Fruit fly (Drosophila melanogaster) whole organism, wandering third instar larva: Measurements from ENCODE around the gene Agpat3.

ENCODE experiments used
- Abd-B ChIP-seq: fragments of >200 bp; optimal IDR thresholded peaks from 2 replicates; lab custom pipeline; 2017; ENCODE audit warnings: missing biosample characterization, missing genetic modification characterization
- CG32264 ChIP-seq: fragments of 200-800 bp; sonication (Bioruptor generic); optimal IDR thresholded peaks from 2 replicates; lab custom pipeline; 2016; ENCODE audit warnings: missing biosample characterization, missing genetic modification characterization
- CG9705 ChIP-seq: fragments of 200-800 bp; sonication (Bioruptor generic); optimal IDR thresholded peaks from 2 replicates; lab custom pipeline; 2018; ENCODE audit warnings: missing biosample characterization, mild to moderate bottlenecking, missing genetic modification characterization
- CrebA ChIP-seq: fragments of 200-800 bp; sonication (Bioruptor generic); optimal IDR thresholded peaks from 2 replicates; lab custom pipeline; 2016; ENCODE audit warnings: missing biosample characterization, mild to moderate bottlenecking, missing genetic modification characterization, borderline replicate concordance
- Dfd ChIP-seq: fragments of >200 bp; optimal IDR thresholded peaks from 2 replicates; lab custom pipeline; 2017; ENCODE audit warnings: missing biosample characterization, missing genetic modification characterization
- Dif ChIP-seq: fragments of 200-275, 200-300 bp; sonication (Bioruptor generic); optimal IDR thresholded peaks from 2 replicates; lab custom pipeline; 2018; ENCODE audit warnings: missing biosample characterization, missing genetic modification characterization; ENCODE audit not compliant: partially characterized antibody
- GATAd ChIP-seq: sonication (Bioruptor generic); optimal IDR thresholded peaks from 2 replicates; lab custom pipeline; 2016; ENCODE audit warnings: missing biosample characterization, missing genetic modification characterization
- HLH106 ChIP-seq: fragments of 200-800 bp; optimal IDR thresholded peaks from 3 replicates; lab custom pipeline; 2019; ENCODE audit warnings: missing biosample characterization, mild to moderate bottlenecking, missing genetic modification characterization, moderate library complexity
- Hnf4 ChIP-seq: fragments of 200-800 bp; sonication (Bioruptor generic); optimal IDR thresholded peaks from 2 replicates; lab custom pipeline; 2016; ENCODE audit warnings: missing biosample characterization, mild to moderate bottlenecking, missing genetic modification characterization
- Hr78 ChIP-seq: fragments of >200 bp; optimal IDR thresholded peaks from 2 replicates; lab custom pipeline; 2017; ENCODE audit warnings: missing biosample characterization, missing genetic modification characterization
- Hr83 ChIP-seq: fragments of 200-300 bp; sonication (Bioruptor generic); optimal IDR thresholded peaks from 2 replicates; lab custom pipeline; 2016; ENCODE audit warnings: missing biosample characterization, mild to moderate bottlenecking, missing genetic modification characterization, moderate library complexity; ENCODE audit not compliant: poor library complexity, severe bottlenecking
- Jra ChIP-seq: sonication (Bioruptor generic); optimal IDR thresholded peaks from 2 replicates; lab custom pipeline; 2016; ENCODE audit warnings: missing biosample characterization, missing genetic modification characterization
- Mio ChIP-seq: sonication (Bioruptor generic); optimal IDR thresholded peaks from 2 replicates; lab custom pipeline; 2016; ENCODE audit warnings: missing biosample characterization, missing genetic modification characterization
- Myc ChIP-seq: fragments of >200 bp; optimal IDR thresholded peaks from 2 replicates; lab custom pipeline; 2017
- N ChIP-seq: fragments of >200 bp; optimal IDR thresholded peaks from 2 replicates; lab custom pipeline; 2018; ENCODE audit warnings: missing biosample characterization, missing external identifiers, missing genetic modification characterization
- OdsH ChIP-seq: fragments of 200-800 bp; sonication (Bioruptor generic); optimal IDR thresholded peaks from 2 replicates; lab custom pipeline; 2016; ENCODE audit warnings: missing biosample characterization, mild to moderate bottlenecking, missing genetic modification characterization
- Rel ChIP-seq, 2 experiments: fragments of 200-800 bp; sonication (Bioruptor generic) in 1 of 2; optimal IDR thresholded peaks; 2 replicates in 1 of 2; 3 replicates in 1 of 2; lab custom pipeline; 2016 to 2019; ENCODE audit warnings: mild to moderate bottlenecking in 2 of 2, missing biosample characterization in 2 of 2, missing genetic modification characterization in 2 of 2, moderate library complexity in 1 of 2
- Sp1 ChIP-seq: fragments of 200-800 bp; sonication (Bioruptor generic); optimal IDR thresholded peaks from 3 replicates; lab custom pipeline; 2019; ENCODE audit warnings: missing biosample characterization, mild to moderate bottlenecking, missing genetic modification characterization, moderate library complexity
- Vsx2 ChIP-seq: fragments of 200-300, 225-300 bp; sonication (Bioruptor generic); optimal IDR thresholded peaks from 2 replicates; lab custom pipeline; 2018; ENCODE audit warnings: missing biosample characterization, missing genetic modification characterization; ENCODE audit not compliant: partially characterized antibody
- br ChIP-seq: fragments of 200-800 bp; sonication (Bioruptor generic); optimal IDR thresholded peaks from 2 replicates; lab custom pipeline; 2016; ENCODE audit warnings: missing biosample characterization, missing genetic modification characterization
- brk ChIP-seq: fragments of 200-800 bp; sonication (Bioruptor generic); optimal IDR thresholded peaks from 2 replicates; lab custom pipeline; 2016; ENCODE audit warnings: missing biosample characterization, mild to moderate bottlenecking, missing genetic modification characterization
- dl ChIP-seq, 2 experiments: fragments of 175-275, 200-275 bp in 1 of 2; fragments of 200-275 bp in 1 of 2; sonication (Bioruptor generic); optimal IDR thresholded peaks; lab custom pipeline; 2018; ENCODE audit warnings: mild to moderate bottlenecking in 2 of 2, missing biosample characterization in 2 of 2, missing genetic modification characterization in 2 of 2, moderate library complexity in 2 of 2; ENCODE audit not compliant: partially characterized antibody in 2 of 2, insufficient read depth in 1 of 2
- dmrt93B ChIP-seq: fragments of 200-800 bp; sonication (Bioruptor generic); optimal IDR thresholded peaks from 2 replicates; lab custom pipeline; 2018; ENCODE audit warnings: missing biosample characterization, mild to moderate bottlenecking, missing genetic modification characterization
- dsf ChIP-seq: sonication (Bioruptor generic); optimal IDR thresholded peaks from 2 replicates; lab custom pipeline; 2016; ENCODE audit warnings: missing biosample characterization, missing genetic modification characterization, borderline replicate concordance
- ey ChIP-seq: fragments of 200-800 bp; sonication (Bioruptor generic); optimal IDR thresholded peaks from 2 replicates; lab custom pipeline; 2016; ENCODE audit warnings: missing biosample characterization, missing genetic modification characterization
- foxo ChIP-seq, 2 experiments: fragments of 200-800 bp; sonication (Bioruptor generic); optimal IDR thresholded peaks; 2 replicates in 1 of 2; 3 replicates in 1 of 2; lab custom pipeline; 2016 to 2017; ENCODE audit warnings: missing biosample characterization in 2 of 2, missing genetic modification characterization in 2 of 2
- fru ChIP-seq: fragments of 200-800 bp; sonication (Bioruptor generic); optimal IDR thresholded peaks from 3 replicates; lab custom pipeline; 2016; ENCODE audit warnings: missing biosample characterization, mild to moderate bottlenecking, missing genetic modification characterization
- h ChIP-seq: fragments of 200-800 bp; sonication (Bioruptor generic); optimal IDR thresholded peaks from 3 replicates; lab custom pipeline; 2016; ENCODE audit warnings: missing biosample characterization, mild to moderate bottlenecking, missing genetic modification characterization
- jim ChIP-seq: fragments of 175-275, 200-325 bp; sonication (Bioruptor generic); optimal IDR thresholded peaks from 2 replicates; lab custom pipeline; 2016; ENCODE audit warnings: missing biosample characterization, mild to moderate bottlenecking, missing genetic modification characterization
- lola ChIP-seq: fragments of >200 bp; optimal IDR thresholded peaks from 2 replicates; lab custom pipeline; 2017; ENCODE audit warnings: missing biosample characterization, missing genetic modification characterization
- pan ChIP-seq: fragments of >200 bp; optimal IDR thresholded peaks from 2 replicates; lab custom pipeline; 2017
- psq ChIP-seq: fragments of 200-800 bp; sonication (Bioruptor generic); optimal IDR thresholded peaks from 3 replicates; lab custom pipeline; 2017; ENCODE audit warnings: missing biosample characterization, mild to moderate bottlenecking, missing genetic modification characterization, moderate library complexity
- rgr ChIP-seq: fragments of 200-800 bp; sonication (Bioruptor generic); optimal IDR thresholded peaks from 3 replicates; lab custom pipeline; 2016; ENCODE audit warnings: missing biosample characterization, mild to moderate bottlenecking, missing genetic modification characterization
- sage ChIP-seq: fragments of 200-800 bp; sonication (Bioruptor generic); optimal IDR thresholded peaks from 2 replicates; lab custom pipeline; 2016; ENCODE audit warnings: missing biosample characterization, mild to moderate bottlenecking, missing genetic modification characterization
- sv ChIP-seq: fragments of 200-800 bp; sonication (Bioruptor generic); optimal IDR thresholded peaks from 3 replicates; lab custom pipeline; 2016; ENCODE audit warnings: missing biosample characterization, missing genetic modification characterization
- tai ChIP-seq: sonication (Bioruptor generic); optimal IDR thresholded peaks from 2 replicates; lab custom pipeline; 2016; ENCODE audit warnings: missing biosample characterization, missing genetic modification characterization
- usp ChIP-seq: fragments of >200 bp; optimal IDR thresholded peaks from 2 replicates; lab custom pipeline; 2017; ENCODE audit warnings: missing biosample characterization, missing genetic modification characterization
- woc ChIP-seq: sonication (Bioruptor generic); optimal IDR thresholded peaks from 2 replicates; lab custom pipeline; 2016; ENCODE audit warnings: missing biosample characterization, mild to moderate bottlenecking, missing genetic modification characterization

Gene Agpat3

dm6 chr3L:16429451-16429850 is 43.7 kb upstream of the Agpat3 start:
- no peak for TF ChIP-seq jim
- TF ChIP-seq Myc (lab: Kevin White, UChicago): no peak
- no peak for TF ChIP-seq Jra (GFP tag; lab: Kevin White, UChicago)
- TF ChIP-seq HLH106 (tag; lab: Kevin White, UChicago): no peak
- TF ChIP-seq ey (GFP tag; lab: Kevin White, UChicago): no peak
- TF ChIP-seq dsf (GFP tag; lab: Kevin White, UChicago): no peak
- TF ChIP-seq CG32264 (GFP tag; lab: Kevin White, UChicago): no peak

- TF ChIP-seq Myc (lab: Kevin White, UChicago): peak; percentile 94
- TF ChIP-seq pan (lab: Kevin White, UChicago): no peak
- no peak for TF ChIP-seq CG9705
- TF ChIP-seq, all 38 proteins: peak for 1
These were observed 33.5 kb upstream of the Agpat3 start, which contains the start of the genes TyrRS and CG33158 for dm6 chr3L:16419059-16419773. TyrRS (minus strand) TSS chr3L:16419302. CG33158 (plus strand) TSS chr3L:16419597.

dm6 chr3L:16417024-16417423 is 31.3 kb upstream of the Agpat3 start, which contains the start of gene GluRS-m:
GluRS-m (minus strand) TSS chr3L:16417177.
- no peak for TF ChIP-seq Jra (GFP tag; lab: Kevin White, UChicago)
- no peak for TF ChIP-seq dl (GFP tag; optimal IDR thresholded peaks at IDR 0.05; lab: Kevin White, UChicago; ENCODE audit: insufficient read depth in 1 of 2, partially characterized antibody in 2 of 2)
- TF ChIP-seq br: no peak
- TF ChIP-seq h (GFP tag; lab: Kevin White, UChicago): no peak
- no peak for TF ChIP-seq CrebA (GFP tag; lab: Kevin White, UChicago)
- TF ChIP-seq jim: no peak
- TF ChIP-seq brk (GFP tag; lab: Kevin White, UChicago): no peak
- TF ChIP-seq OdsH (GFP tag; lab: Kevin White, UChicago): no peak
- no peak for TF ChIP-seq CG9705
- no peak for TF ChIP-seq tai (GFP tag; lab: Kevin White, UChicago)
- no peak for TF ChIP-seq lola (GFP tag; lab: Kevin White, UChicago)
- no peak for TF ChIP-seq pan (lab: Kevin White, UChicago)
- TF ChIP-seq Vsx2: no peak
- TF ChIP-seq, all 38 proteins: peak for 0

DNA sequence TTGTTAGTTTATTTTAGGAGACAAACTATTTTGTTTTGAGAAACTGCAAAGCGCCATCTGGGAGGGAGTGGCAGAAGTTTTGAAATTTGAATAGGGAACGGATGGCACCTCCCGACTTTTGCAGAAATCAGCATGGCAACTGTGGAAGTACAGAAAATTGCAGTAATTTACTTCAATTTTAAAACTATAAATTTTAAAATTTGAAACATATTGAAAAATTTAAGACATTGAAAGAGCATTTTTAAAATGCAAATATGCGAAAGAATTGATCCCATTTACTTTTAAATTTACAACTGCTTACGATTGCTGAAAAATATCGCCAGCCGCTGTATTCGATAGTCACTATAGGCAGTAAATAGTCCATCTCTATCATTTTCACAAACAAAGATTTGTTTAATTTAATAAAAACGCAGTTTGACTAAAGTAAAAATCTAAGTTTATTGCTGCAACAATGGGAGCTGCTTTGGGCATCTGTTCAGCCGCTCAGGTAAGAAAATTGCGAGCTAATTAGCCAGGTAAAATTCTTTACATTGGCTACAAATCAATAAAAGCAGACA is 26.7 kb upstream of the Agpat3 start, which contains the start of gene Serinc:
Gene Serinc (plus strand): TSS at position 329 of the 557 bp plus-strand sequence.
- TF ChIP-seq Dfd (no peak), Sp1 (GFP tag; lab: Kevin White, UChicago) (no peak), psq (peak; percentile 17), Hr78 (no peak), pan (lab: Kevin White, UChicago) (no peak), jim (peak; percentile 12), lola (GFP tag; lab: Kevin White, UChicago) (no peak), CG32264 (GFP tag; lab: Kevin White, UChicago) (no peak), tai (GFP tag; lab: Kevin White, UChicago) (no peak), dl (GFP tag; optimal IDR thresholded peaks at IDR 0.05; lab: Kevin White, UChicago; ENCODE audit: insufficient read depth in 1 of 2, partially characterized antibody in 2 of 2) (no peak), ey (GFP tag; lab: Kevin White, UChicago) (peak; percentile 21), fru (GFP tag; lab: Kevin White, UChicago) (peak; percentile 51), br (no peak), sage (no peak), brk (GFP tag; lab: Kevin White, UChicago) (no peak), woc (GFP tag; lab: Kevin White, UChicago) (peak; percentile 21), Hnf4 (GFP tag; lab: Kevin White, UChicago) (no peak), h (GFP tag; lab: Kevin White, UChicago) (peak; percentile 42), usp (GFP tag; lab: Kevin White, UChicago) (no peak), Abd-B (GFP tag; lab: Kevin White, UChicago) (no peak), rgr (GFP tag; lab: Kevin White, UChicago) (peak; percentile 40), HLH106 (tag; lab: Kevin White, UChicago) (no peak), Myc (lab: Kevin White, UChicago) (peak; percentile 65), N (GFP tag; lab: Kevin White, UChicago) (no peak), OdsH (GFP tag; lab: Kevin White, UChicago) (no peak), dsf (GFP tag; lab: Kevin White, UChicago) (no peak), Hr83 (peak; percentile 5), GATAd (GFP tag; lab: Kevin White, UChicago) (peak; percentile 10), Rel (GFP tag; optimal IDR thresholded peaks at IDR 0.05; lab: Kevin White, UChicago) (no peak), Rel (tag; optimal IDR thresholded peaks at IDR 0.05; lab: Kevin White, UChicago) (peak; percentile 10), CG9705 (no peak), foxo (GFP tag; optimal IDR thresholded peaks at IDR 0.05; lab: Kevin White, UChicago) (no peak), CrebA (GFP tag; lab: Kevin White, UChicago) (no peak), Dif (no peak), sv (peak; percentile 35), Vsx2 (no peak), Mio (no peak), dmrt93B (GFP tag; lab: Kevin White, UChicago) (no peak), Jra (GFP tag; lab: Kevin White, UChicago) (no peak)
